Fruit fly (Drosophila melanogaster) whole organism, prepupa: ENCODE data around the gene IleRS-m.
A peak's percentile ranks its signal among the peaks of the same experiment; 100 is the strongest.

Experiments used
- Blimp-1 ChIP-seq: fragments of 200-800 bp; sonication (Bioruptor generic); optimal IDR thresholded peaks from 3 replicates; lab custom pipeline; 2017; ENCODE audit warnings: missing biosample characterization, missing genetic modification characterization, mild to moderate bottlenecking, moderate library complexity, missing genetic modification reagents
- CG10631 ChIP-seq: fragments of 200-800 bp; sonication (Bioruptor generic); optimal IDR thresholded peaks from 2 replicates; lab custom pipeline; 2016; ENCODE audit warnings: missing biosample characterization, missing genetic modification characterization
- CG10669 ChIP-seq: fragments of 200-800 bp; sonication (Bioruptor generic); optimal IDR thresholded peaks from 3 replicates; lab custom pipeline; 2018; ENCODE audit warnings: missing biosample characterization, mild to moderate bottlenecking, missing genetic modification characterization, moderate library complexity
- CG11294 ChIP-seq: fragments of 200-800 bp; sonication (Bioruptor generic); IDR thresholded peaks from 2 replicates; pipeline ENCODE4 v1.3.6; 2022; ENCODE audit warnings: missing biosample characterization, missing genetic modification characterization
- CG11762 ChIP-seq: fragments of 200-800 bp; sonication (Bioruptor generic); optimal IDR thresholded peaks from 3 replicates; lab custom pipeline; 2016; ENCODE audit warnings: missing biosample characterization, missing genetic modification characterization; ENCODE audit not compliant: insufficient read depth
- CG11902 ChIP-seq: fragments of 200-800 bp; sonication (Bioruptor generic); optimal IDR thresholded peaks from 3 replicates; lab custom pipeline; 2016; ENCODE audit warnings: missing biosample characterization, missing genetic modification characterization
- CG15336 ChIP-seq: fragments of 200-800 bp; sonication (Bioruptor generic); IDR thresholded peaks from 2 replicates; pipeline ENCODE4 v1.3.6; 2022; ENCODE audit warnings: missing biosample characterization, missing genetic modification characterization
- CG1621 ChIP-seq: fragments of 200-800 bp; sonication (Bioruptor generic); optimal IDR thresholded peaks from 3 replicates; lab custom pipeline; 2018; ENCODE audit warnings: missing biosample characterization, mild to moderate bottlenecking, missing genetic modification characterization
- CG16779 ChIP-seq: fragments of 200-800 bp; sonication (Bioruptor generic); optimal IDR thresholded peaks from 3 replicates; lab custom pipeline; 2017; ENCODE audit warnings: missing biosample characterization, mild to moderate bottlenecking, missing genetic modification characterization
- CG3032 ChIP-seq: fragments of 200-800 bp; optimal IDR thresholded peaks from 2 replicates; lab custom pipeline; 2019; ENCODE audit warnings: missing biosample characterization, mild to moderate bottlenecking, missing genetic modification characterization, moderate library complexity
- CG31627 ChIP-seq: fragments of 200-800 bp; sonication (Bioruptor generic); optimal IDR thresholded peaks from 3 replicates; lab custom pipeline; 2016; ENCODE audit warnings: missing biosample characterization, missing genetic modification characterization
- CG32006 ChIP-seq: fragments of 200-800 bp; sonication (Bioruptor generic); optimal IDR thresholded peaks from 3 replicates; lab custom pipeline; 2017; ENCODE audit warnings: missing biosample characterization, mild to moderate bottlenecking, missing genetic modification characterization
- CG3919 ChIP-seq: fragments of 200-800 bp; sonication (Bioruptor generic); optimal IDR thresholded peaks from 3 replicates; lab custom pipeline; 2016; ENCODE audit warnings: missing biosample characterization, missing genetic modification characterization
- CG4318 ChIP-seq: fragments of 200-800 bp; sonication (Bioruptor generic); optimal IDR thresholded peaks from 3 replicates; lab custom pipeline; 2017; ENCODE audit warnings: missing biosample characterization, mild to moderate bottlenecking, missing genetic modification characterization
- CG6163 ChIP-seq: fragments of 200-800 bp; sonication (Bioruptor generic); IDR thresholded peaks from 3 replicates; pipeline ENCODE4 v1.3.6; 2022; ENCODE audit warnings: missing biosample characterization, missing genetic modification characterization
- CG6276 ChIP-seq: fragments of 200-800 bp; sonication (Bioruptor generic); optimal IDR thresholded peaks from 2 replicates; lab custom pipeline; 2017; ENCODE audit warnings: missing biosample characterization, mild to moderate bottlenecking, missing genetic modification characterization
- CG6792 ChIP-seq: fragments of 200-800 bp; sonication (Bioruptor generic); optimal IDR thresholded peaks from 3 replicates; lab custom pipeline; 2016; ENCODE audit warnings: missing biosample characterization, missing genetic modification characterization
- CG6808 ChIP-seq: fragments of 200-800 bp; sonication (Bioruptor generic); optimal IDR thresholded peaks from 3 replicates; lab custom pipeline; 2017; ENCODE audit warnings: missing biosample characterization, missing genetic modification characterization, mild to moderate bottlenecking, moderate library complexity, missing genetic modification reagents
- CG6854 ChIP-seq: fragments of 200-800 bp; sonication (Bioruptor generic); optimal IDR thresholded peaks from 2 replicates; lab custom pipeline; 2017; ENCODE audit warnings: missing biosample characterization, mild to moderate bottlenecking, missing genetic modification characterization
- CG7368 ChIP-seq: fragments of 200-800 bp; sonication (Bioruptor generic); optimal IDR thresholded peaks from 3 replicates; lab custom pipeline; 2016; ENCODE audit warnings: missing biosample characterization, missing genetic modification characterization
- CG8119 ChIP-seq: fragments of 200-800 bp; sonication (Bioruptor generic); IDR thresholded peaks from 3 replicates; pipeline ENCODE4 v1.3.6; 2022; ENCODE audit warnings: missing biosample characterization, missing genetic modification characterization
- CG8319 ChIP-seq: fragments of 200-800 bp; sonication (Bioruptor generic); optimal IDR thresholded peaks from 3 replicates; lab custom pipeline; 2016; ENCODE audit warnings: missing biosample characterization, missing genetic modification characterization
- CG8632 ChIP-seq: fragments of 200-800 bp; sonication (Bioruptor generic); optimal IDR thresholded peaks from 3 replicates; lab custom pipeline; 2016; ENCODE audit warnings: missing biosample characterization, missing genetic modification characterization
- CG9139 ChIP-seq: fragments of 200-800 bp; sonication (Bioruptor generic); optimal IDR thresholded peaks from 3 replicates; lab custom pipeline; 2017; ENCODE audit warnings: missing biosample characterization, mild to moderate bottlenecking, missing genetic modification characterization
- Eip75B ChIP-seq: fragments of 200-800 bp; sonication (Bioruptor generic); optimal IDR thresholded peaks from 3 replicates; lab custom pipeline; 2016; ENCODE audit warnings: missing biosample characterization, missing genetic modification characterization
- Eip78C ChIP-seq: fragments of 200-800 bp; sonication (Bioruptor generic); peaks from one replicate; lab custom pipeline; 2016; ENCODE audit warnings: missing biosample characterization, missing genetic modification characterization
- Eip93F ChIP-seq: fragments of 200-800 bp; sonication (Bioruptor generic); optimal IDR thresholded peaks from 2 replicates; lab custom pipeline; 2016; ENCODE audit warnings: missing biosample characterization, mild to moderate bottlenecking, missing genetic modification characterization
- Ets96B ChIP-seq: fragments of 200-800 bp; optimal IDR thresholded peaks from 2 replicates; lab custom pipeline; 2019; ENCODE audit warnings: missing biosample characterization, mild to moderate bottlenecking, missing genetic modification characterization, moderate library complexity
- Hr38 ChIP-seq: sonication (Bioruptor generic); optimal IDR thresholded peaks from 2 replicates; lab custom pipeline; 2016; ENCODE audit warnings: missing biosample characterization, missing genetic modification characterization
- Hr39 ChIP-seq: fragments of 200-800 bp; sonication (Bioruptor generic); optimal IDR thresholded peaks from 2 replicates; lab custom pipeline; 2016; ENCODE audit warnings: missing biosample characterization, missing genetic modification characterization
- Hr4 ChIP-seq: fragments of 200-800 bp; sonication (Bioruptor generic); optimal IDR thresholded peaks from 3 replicates; lab custom pipeline; 2016; ENCODE audit warnings: missing biosample characterization, missing genetic modification characterization
- Met ChIP-seq: fragments of 200-800 bp; sonication (Bioruptor generic); optimal IDR thresholded peaks from 3 replicates; lab custom pipeline; 2016; ENCODE audit warnings: missing biosample characterization, missing genetic modification characterization
- Smox ChIP-seq: fragments of 200-800 bp; sonication (Bioruptor generic); optimal IDR thresholded peaks from 3 replicates; lab custom pipeline; 2016; ENCODE audit warnings: missing biosample characterization, missing genetic modification characterization
- Sox102F ChIP-seq: fragments of 200-800 bp; sonication (Bioruptor generic); optimal IDR thresholded peaks from 2 replicates; lab custom pipeline; 2016; ENCODE audit warnings: missing biosample characterization, mild to moderate bottlenecking, missing genetic modification characterization
- Sox14 ChIP-seq: fragments of 200-800 bp; sonication (Bioruptor generic); optimal IDR thresholded peaks from 3 replicates; lab custom pipeline; 2016; ENCODE audit warnings: missing biosample characterization, missing genetic modification characterization
- achi ChIP-seq: fragments of 200-800 bp; sonication (Bioruptor generic); optimal IDR thresholded peaks from 3 replicates; lab custom pipeline; 2016; ENCODE audit warnings: missing biosample characterization, missing genetic modification characterization
- acj6 ChIP-seq: fragments of 200-800 bp; sonication (Bioruptor generic); optimal IDR thresholded peaks from 3 replicates; lab custom pipeline; 2016; ENCODE audit warnings: missing biosample characterization, missing genetic modification characterization
- cyc ChIP-seq: fragments of 200-800 bp; sonication (Bioruptor generic); optimal IDR thresholded peaks from 3 replicates; lab custom pipeline; 2016; ENCODE audit warnings: missing biosample characterization, missing genetic modification characterization
- dac ChIP-seq: fragments of 200-800 bp; sonication (Bioruptor generic); optimal IDR thresholded peaks from 2 replicates; lab custom pipeline; 2017; ENCODE audit warnings: missing biosample characterization, mild to moderate bottlenecking, missing genetic modification characterization
- dsx ChIP-seq: fragments of 200-800 bp; optimal IDR thresholded peaks from 3 replicates; lab custom pipeline; 2019; ENCODE audit warnings: missing biosample characterization, mild to moderate bottlenecking, missing genetic modification characterization, moderate library complexity; ENCODE audit not compliant: poor library complexity, severe bottlenecking
- eg ChIP-seq: fragments of 200-800 bp; sonication (Bioruptor generic); IDR thresholded peaks from 3 replicates; pipeline ENCODE4 v1.3.6; 2022; ENCODE audit warnings: missing biosample characterization, missing genetic modification characterization
- esn ChIP-seq: fragments of 200-800 bp; sonication (Bioruptor generic); optimal IDR thresholded peaks from 2 replicates; lab custom pipeline; 2016; ENCODE audit warnings: missing biosample characterization, mild to moderate bottlenecking, missing genetic modification characterization, moderate library complexity
- fd85E ChIP-seq: fragments of 200-800 bp; sonication (Bioruptor generic); optimal IDR thresholded peaks from 3 replicates; lab custom pipeline; 2016; ENCODE audit warnings: missing biosample characterization, missing genetic modification characterization
- fkh ChIP-seq: fragments of 200-800 bp; sonication (Bioruptor generic); optimal IDR thresholded peaks from 3 replicates; lab custom pipeline; 2017; ENCODE audit warnings: missing biosample characterization, mild to moderate bottlenecking, missing genetic modification characterization, moderate library complexity
- lz ChIP-seq: fragments of 200-800 bp; sonication (Bioruptor generic); optimal IDR thresholded peaks from 3 replicates; lab custom pipeline; 2016; ENCODE audit warnings: missing biosample characterization, missing genetic modification characterization
- net ChIP-seq: fragments of 200-800 bp; sonication (Bioruptor generic); optimal IDR thresholded peaks from 3 replicates; lab custom pipeline; 2016; ENCODE audit warnings: missing biosample characterization, missing genetic modification characterization
- pdm3 ChIP-seq: fragments of 200-800 bp; sonication (Bioruptor generic); optimal IDR thresholded peaks from 3 replicates; lab custom pipeline; 2016; ENCODE audit warnings: missing biosample characterization, missing genetic modification characterization
- salr ChIP-seq, 2 experiments: fragments of 200-800 bp; sonication (Bioruptor generic); optimal IDR thresholded peaks; 3 replicates each; lab custom pipeline; 2016 to 2018; ENCODE audit warnings: missing biosample characterization in 2 of 2, missing genetic modification characterization in 2 of 2, mild to moderate bottlenecking in 1 of 2
- spab ChIP-seq: fragments of 200-800 bp; sonication (Bioruptor generic); optimal IDR thresholded peaks from 2 replicates; lab custom pipeline; 2017; ENCODE audit warnings: missing biosample characterization, mild to moderate bottlenecking, missing genetic modification characterization, missing genetic modification reagents
- ss ChIP-seq, 2 experiments: fragments of 200-800 bp; sonication (Bioruptor generic); optimal IDR thresholded peaks; 2 replicates in 1 of 2; 3 replicates in 1 of 2; lab custom pipeline; 2017 to 2018; ENCODE audit warnings: mild to moderate bottlenecking in 2 of 2, missing biosample characterization in 2 of 2, missing genetic modification characterization in 2 of 2, moderate library complexity in 1 of 2
- topi ChIP-seq: fragments of 200-800 bp; sonication (Bioruptor generic); optimal IDR thresholded peaks from 3 replicates; lab custom pipeline; 2016; ENCODE audit warnings: missing biosample characterization, missing genetic modification characterization
- vri ChIP-seq: fragments of 200-800 bp; sonication (Bioruptor generic); optimal IDR thresholded peaks from 3 replicates; lab custom pipeline; 2016; ENCODE audit warnings: missing biosample characterization, mild to moderate bottlenecking, missing genetic modification characterization

The IleRS-m gene

dm6 chr3L:16147819-16148236 lies 47.7 kb downstream of the IleRS-m start:
- TF ChIP-seq fkh (GFP tag; lab: Kevin White, UChicago) (no peak), vri (no peak), Sox14 (GFP tag; lab: Kevin White, UChicago) (peak; percentile 36), Eip78C (peak; percentile 87), CG16779 (tag; lab: Kevin White, UChicago) (no peak), CG6854 (no peak), Blimp-1 (GFP tag; lab: Kevin White, UChicago) (no peak), dac (GFP tag; lab: Kevin White, UChicago) (peak; percentile 8), topi (GFP tag; lab: Kevin White, UChicago) (peak; percentile 44), CG6276 (GFP tag; lab: Kevin White, UChicago) (peak; percentile 17), CG1621 (tag; lab: Kevin White, UChicago) (no peak), Smox (peak; percentile 55), CG3919 (GFP tag; lab: Kevin White, UChicago) (peak; percentile 49), CG7368 (GFP tag; lab: Kevin White, UChicago) (peak; percentile 20), eg (GFP tag; lab: Robert Waterston, UW) (no peak), CG6792 (GFP tag; lab: Kevin White, UChicago) (peak; percentile 53), CG4318 (GFP tag; lab: Kevin White, UChicago) (no peak), spab (GFP tag; lab: Kevin White, UChicago) (peak; percentile 31), CG11294 (no peak), salr (GFP tag; optimal IDR thresholded peaks at IDR 0.05; lab: Kevin White, UChicago) (peak in 1 of 2 experiments; percentile 59), CG32006 (GFP tag; lab: Kevin White, UChicago) (peak; percentile 61), esn (peak; percentile 56), CG6808 (GFP tag; lab: Kevin White, UChicago) (peak; percentile 46), dsx (GFP tag; lab: Kevin White, UChicago) (no peak), CG10669 (GFP tag; lab: Kevin White, UChicago) (peak; percentile 39), CG10631 (GFP tag; lab: Kevin White, UChicago) (peak; percentile 60), CG6163 (no peak), CG3032 (tag; lab: Kevin White, UChicago) (peak; percentile 45), Eip75B (GFP tag; lab: Kevin White, UChicago) (peak; percentile 64), achi (GFP tag; lab: Kevin White, UChicago) (no peak), CG31627 (peak; percentile 39), cyc (GFP tag; lab: Kevin White, UChicago) (peak; percentile 27), acj6 (peak; percentile 48), CG11762 (peak; percentile 61), ss (GFP tag; optimal IDR thresholded peaks at IDR 0.05; lab: Kevin White, UChicago) (peak in 1 of 2 experiments; percentile 24), CG8319 (GFP tag; lab: Kevin White, UChicago) (peak; percentile 46), fd85E (GFP tag; lab: Kevin White, UChicago) (no peak), Ets96B (tag; lab: Kevin White, UChicago) (peak; percentile 40), Met (GFP tag; lab: Kevin White, UChicago) (peak; percentile 48), Eip93F (peak; percentile 8), Hr4 (GFP tag; lab: Kevin White, UChicago) (peak; percentile 36), Hr38 (GFP tag; lab: Kevin White, UChicago) (no peak), pdm3 (GFP tag; lab: Kevin White, UChicago) (peak; percentile 31), lz (GFP tag; lab: Kevin White, UChicago) (peak; percentile 50), CG9139 (no peak), CG15336 (GFP tag; lab: Robert Waterston, UW) (peak; percentile 54), CG8119 (GFP tag; lab: Robert Waterston, UW) (0 out of 3 replicates have a peak, but pooled peaks have one; percentile 10), CG8632 (GFP tag; lab: Kevin White, UChicago) (peak; percentile 45), CG11902 (peak; percentile 29), Sox102F (GFP tag; lab: Kevin White, UChicago) (peak; percentile 42), net (GFP tag; lab: Kevin White, UChicago) (peak; percentile 31), Hr39 (GFP tag; lab: Kevin White, UChicago) (peak; percentile 21)
